Worm (Caenorhabditis elegans) whole organism, early embryonic: Measurements from ENCODE around the gene pud-4.
"Not testable (repeated sequence)": the region's sequence is repeated elsewhere in the genome, so short reads cannot be mapped to it uniquely, and the experiment has no call there.

Experiments used
- B0310.2 ChIP-seq: sonication (generic microtip); optimal IDR thresholded peaks from 2 replicates; lab custom pipeline; 2016; ENCODE audit warnings: mild to moderate bottlenecking, missing genetic modification characterization, missing compliant biosample characterization
- F13C5.2 ChIP-seq: sonication (generic microtip); optimal IDR thresholded peaks from 2 replicates; lab custom pipeline; 2017; ENCODE audit warnings: mild to moderate bottlenecking, missing genetic modification characterization, inconsistent platforms, missing compliant biosample characterization
- ama-1 ChIP-seq: fragments of 150-350 bp; optimal IDR thresholded peaks from 2 replicates; lab custom pipeline; 2014
- ceh-36 ChIP-seq: sonication (generic microtip); optimal IDR thresholded peaks from 2 replicates; lab custom pipeline; 2016; ENCODE audit warnings: missing genetic modification characterization, inconsistent platforms, missing compliant biosample characterization
- flt-1 ChIP-seq: fragments of 200-800 bp; sonication (Bioruptor generic); IDR thresholded peaks from 2 replicates; pipeline ENCODE4 v1.3.6; 2022; ENCODE audit warnings: missing genetic modification characterization, missing compliant biosample characterization
- hmbx-1 ChIP-seq: sonication (generic microtip); optimal IDR thresholded peaks from 2 replicates; lab custom pipeline; 2016; ENCODE audit warnings: mild to moderate bottlenecking, missing genetic modification characterization, missing compliant biosample characterization
- hnd-1 ChIP-seq: sonication (generic microtip); optimal IDR thresholded peaks from 2 replicates; lab custom pipeline; 2016; ENCODE audit warnings: missing genetic modification characterization, missing compliant biosample characterization
- pes-1 ChIP-seq: fragments of 200-800 bp; sonication (Bioruptor generic); IDR thresholded peaks from 2 replicates; pipeline ENCODE4 v1.3.6; 2022; ENCODE audit warnings: missing genetic modification reagents, missing genetic modification characterization, missing compliant biosample characterization
- scrt-1 ChIP-seq: fragments of 200-800 bp; sonication (Bioruptor generic); IDR thresholded peaks from 2 replicates; pipeline ENCODE4 v1.3.6; 2022; ENCODE audit warnings: missing genetic modification characterization, missing compliant biosample characterization
- sea-1 ChIP-seq: fragments of 200-800 bp; sonication (Bioruptor generic); conservative IDR thresholded peaks from 2 replicates; pipeline ENCODE4 v1.3.6; 2022; ENCODE audit warnings: missing genetic modification characterization, missing compliant biosample characterization
- tbx-11 ChIP-seq: fragments of 200-800 bp; sonication (Bioruptor generic); IDR thresholded peaks from 2 replicates; pipeline ENCODE4 v1.3.6; 2022; ENCODE audit warnings: missing genetic modification characterization, missing compliant biosample characterization
- tbx-37 ChIP-seq: fragments of 200-800 bp; sonication (Bioruptor generic); conservative IDR thresholded peaks from 2 replicates; pipeline ENCODE4 v1.3.6; 2022; ENCODE audit warnings: missing genetic modification reagents, missing genetic modification characterization, missing compliant biosample characterization

- not testable (repeated sequence) for TF ChIP-seq tbx-11 (GFP tag; lab: Robert Waterston, UW); ama-1; hnd-1; B0310.2 (tag; lab: Kevin White, UChicago); flt-1; tbx-37 (GFP tag; lab: Robert Waterston, UW); scrt-1 (GFP tag; lab: Robert Waterston, UW); ceh-36 (tag; lab: Kevin White, UChicago); sea-1; hmbx-1; pes-1; F13C5.2 (tag; lab: Kevin White, UChicago)
Observed at ce11 chrV:2330129-2330528, 3.7 kb downstream of the pud-4 start, which contains the start of gene pud-1.1.
